Fruit fly (Drosophila melanogaster) whole organism, embryonic: ENCODE data around the gene AspRS-m.

Experiments
- Adf1 ChIP-seq: fragments of 200-800 bp; sonication (Bioruptor generic); IDR thresholded peaks from 2 replicates; pipeline ENCODE4 v1.3.6; 2022; ENCODE audit warnings: missing biosample characterization, missing genetic modification characterization
- CG10267 ChIP-seq: fragments of 200-800 bp; sonication (Bioruptor generic); optimal IDR thresholded peaks from 2 replicates; lab custom pipeline; 2018; ENCODE audit warnings: missing biosample characterization, mild to moderate bottlenecking, missing genetic modification characterization, moderate library complexity
- CG10366 ChIP-seq: fragments of 200-800 bp; sonication (Bioruptor generic); IDR thresholded peaks from 2 replicates; pipeline ENCODE4 v1.3.6; 2022; ENCODE audit warnings: missing biosample characterization, missing genetic modification characterization
- CG10565 ChIP-seq: fragments of 200-800 bp; sonication (Bioruptor generic); optimal IDR thresholded peaks from 3 replicates; lab custom pipeline; 2016; ENCODE audit warnings: missing biosample characterization, mild to moderate bottlenecking, missing genetic modification characterization
- CG11093 ChIP-seq: fragments of 200-800 bp; sonication (Bioruptor generic); IDR thresholded peaks from 3 replicates; pipeline ENCODE4 v1.3.6; 2022; ENCODE audit warnings: missing biosample characterization, missing genetic modification characterization
- CG12659 ChIP-seq: fragments of 200-800 bp; sonication (Bioruptor generic); optimal IDR thresholded peaks from 3 replicates; lab custom pipeline; 2017; ENCODE audit warnings: mild to moderate bottlenecking, missing biosample characterization, missing genetic modification reagents, missing genetic modification characterization
- CG13424 ChIP-seq: fragments of 200-800 bp; sonication (Bioruptor generic); optimal IDR thresholded peaks from 2 replicates; lab custom pipeline; 2019; ENCODE audit warnings: missing biosample characterization, mild to moderate bottlenecking, missing genetic modification characterization, moderate library complexity
- CG15601 ChIP-seq: fragments of 200-800 bp; sonication (Bioruptor generic); optimal IDR thresholded peaks from 3 replicates; lab custom pipeline; 2019; ENCODE audit warnings: missing biosample characterization, mild to moderate bottlenecking, missing genetic modification characterization, moderate library complexity
- CG17385 ChIP-seq: fragments of 200-800 bp; sonication (Bioruptor generic); optimal IDR thresholded peaks from 3 replicates; lab custom pipeline; 2018; ENCODE audit warnings: missing biosample characterization, mild to moderate bottlenecking, missing genetic modification characterization
- CG18011 ChIP-seq: fragments of 200-800 bp; sonication (Bioruptor generic); optimal IDR thresholded peaks from 2 replicates; lab custom pipeline; 2017; ENCODE audit warnings: missing biosample characterization, missing genetic modification characterization, mild to moderate bottlenecking, moderate library complexity, missing genotype
- CG32532 ChIP-seq: fragments of 200-800 bp; sonication (Bioruptor generic); IDR thresholded peaks from 2 replicates; pipeline ENCODE4 v1.3.6; 2022; ENCODE audit warnings: missing biosample characterization, missing genetic modification characterization
- CG33213 ChIP-seq: fragments of 200-800 bp; sonication (Bioruptor generic); optimal IDR thresholded peaks from 3 replicates; lab custom pipeline; 2016; ENCODE audit warnings: missing biosample characterization, missing genetic modification characterization
- CG3726 ChIP-seq: fragments of 200-800 bp; sonication (Bioruptor generic); IDR thresholded peaks from 3 replicates; pipeline ENCODE4, ENCODE4 v1.3.6; 2022; ENCODE audit warnings: missing biosample characterization, missing genetic modification characterization
- CG3995 ChIP-seq: fragments of 200-800 bp; sonication (Bioruptor generic); optimal IDR thresholded peaks from 3 replicates; lab custom pipeline; 2016; ENCODE audit warnings: missing biosample characterization, missing genetic modification characterization
- CG42726 ChIP-seq: fragments of 200-800 bp; sonication (Bioruptor generic); IDR thresholded peaks from 2 replicates; pipeline ENCODE4 v1.3.6; 2022; ENCODE audit warnings: missing biosample characterization, missing genetic modification characterization; ENCODE audit not compliant: partially characterized antibody
- CG6765 ChIP-seq: fragments of 200-800 bp; sonication (Bioruptor generic); optimal IDR thresholded peaks from 3 replicates; lab custom pipeline; 2017; ENCODE audit warnings: missing biosample characterization, mild to moderate bottlenecking, missing genetic modification characterization
- CG6791 ChIP-seq: fragments of 200-800 bp; sonication (Bioruptor generic); IDR thresholded peaks from 3 replicates; pipeline ENCODE4 v1.3.6; 2022; ENCODE audit warnings: missing biosample characterization, missing genetic modification characterization; ENCODE audit not compliant: partially characterized antibody
- CG9797 ChIP-seq: fragments of 200-800 bp; sonication (Bioruptor generic); optimal IDR thresholded peaks from 3 replicates; lab custom pipeline; 2018; ENCODE audit warnings: missing biosample characterization, mild to moderate bottlenecking, missing genetic modification characterization
- CG9932 ChIP-seq: fragments of 200-800 bp; sonication (Bioruptor generic); IDR thresholded peaks from 2 replicates; pipeline ENCODE4 v1.3.6; 2022; ENCODE audit warnings: missing biosample characterization, missing genetic modification characterization
- Dp ChIP-seq: fragments of 200-800 bp; sonication (Bioruptor generic); optimal IDR thresholded peaks from 2 replicates; lab custom pipeline; 2018; ENCODE audit warnings: missing biosample characterization, mild to moderate bottlenecking, missing genetic modification characterization, moderate library complexity
- E2f2 ChIP-seq: fragments of 200-800 bp; sonication (Bioruptor generic); IDR thresholded peaks from 2 replicates; pipeline ENCODE4 v1.3.6; 2022; ENCODE audit warnings: missing biosample characterization, missing genetic modification characterization
- GATAe ChIP-seq: fragments of 200-800 bp; sonication (Bioruptor generic); conservative IDR thresholded peaks from 2 replicates; pipeline ENCODE4 v1.3.6; 2022; ENCODE audit warnings: missing biosample characterization, missing genetic modification characterization
- Gsc ChIP-seq: fragments of 200-800 bp; sonication (Bioruptor generic); IDR thresholded peaks from 2 replicates; pipeline ENCODE4 v1.3.6; 2022; ENCODE audit warnings: missing biosample characterization, missing genetic modification characterization
- Hsf ChIP-seq: fragments of 200-800 bp; sonication (Bioruptor generic); optimal IDR thresholded peaks from 3 replicates; lab custom pipeline; 2016; ENCODE audit warnings: missing biosample characterization, missing genetic modification characterization
- Kr ChIP-seq: fragments of 200-800 bp; sonication (Bioruptor generic); optimal IDR thresholded peaks from 2 replicates; lab custom pipeline; 2017; ENCODE audit warnings: missing biosample characterization, mild to moderate bottlenecking, missing genetic modification characterization
- NK7.1 ChIP-seq: fragments of 200-800 bp; sonication (Bioruptor generic); optimal IDR thresholded peaks from 3 replicates; lab custom pipeline; 2016; ENCODE audit warnings: missing biosample characterization, missing genetic modification characterization
- Rfx ChIP-seq: fragments of 200-800 bp; sonication (Bioruptor generic); IDR thresholded peaks from 2 replicates; pipeline ENCODE4 v1.3.6; 2022; ENCODE audit warnings: missing biosample characterization, missing genetic modification characterization
- ato ChIP-seq: fragments of 200-800 bp; sonication (Bioruptor generic); IDR thresholded peaks from 2 replicates; pipeline ENCODE4 v1.3.6; 2022; ENCODE audit warnings: missing biosample characterization, missing genetic modification characterization; ENCODE audit not compliant: partially characterized antibody
- az2 ChIP-seq: fragments of 200-800 bp; sonication (Bioruptor generic); optimal IDR thresholded peaks from 3 replicates; lab custom pipeline; 2016; ENCODE audit warnings: missing biosample characterization, missing genetic modification characterization
- crc ChIP-seq: fragments of 200-800 bp; sonication (Bioruptor generic); optimal IDR thresholded peaks from 2 replicates; lab custom pipeline; 2016; ENCODE audit warnings: missing biosample characterization, missing genetic modification characterization
- fd64A ChIP-seq: fragments of 200-800 bp; sonication (Bioruptor generic); optimal IDR thresholded peaks from 3 replicates; lab custom pipeline; 2018; ENCODE audit warnings: missing biosample characterization, mild to moderate bottlenecking, missing genetic modification characterization
- fru ChIP-seq: fragments of >200 bp; optimal IDR thresholded peaks from 2 replicates; lab custom pipeline; 2017
- gce ChIP-seq: fragments of 200-800 bp; sonication (Bioruptor generic); IDR thresholded peaks from 3 replicates; pipeline ENCODE4 v1.3.6; 2022; ENCODE audit warnings: missing biosample characterization, missing genetic modification characterization
- gcm2 ChIP-seq: fragments of 200-800 bp; sonication (Bioruptor generic); optimal IDR thresholded peaks from 2 replicates; lab custom pipeline; 2016; ENCODE audit warnings: missing biosample characterization, missing genetic modification characterization
- hth ChIP-seq: fragments of >200 bp; optimal IDR thresholded peaks from 2 replicates; lab custom pipeline; 2017; ENCODE audit warnings: inconsistent platforms
- ind ChIP-seq: fragments of 200-800 bp; sonication (Bioruptor generic); optimal IDR thresholded peaks from 3 replicates; lab custom pipeline; 2016; ENCODE audit warnings: missing biosample characterization, missing genetic modification characterization
- knrl ChIP-seq: fragments of 200-800 bp; sonication (Bioruptor generic); IDR thresholded peaks from 3 replicates; pipeline ENCODE4 v1.3.6; 2022; ENCODE audit warnings: missing biosample characterization, missing genetic modification characterization; ENCODE audit not compliant: partially characterized antibody
- lmd ChIP-seq: fragments of 200-800 bp; sonication (Bioruptor generic); IDR thresholded peaks from 2 replicates; pipeline ENCODE4 v1.3.6; 2022; ENCODE audit warnings: missing biosample characterization, missing genetic modification characterization
- lov ChIP-seq, 2 experiments: fragments of 200-800 bp in 1 of 2; fragments of >200 bp in 1 of 2; sonication (Bioruptor generic) in 1 of 2; IDR thresholded peaks in 1 of 2; optimal IDR thresholded peaks in 1 of 2; 2 replicates in 1 of 2; 3 replicates in 1 of 2; pipeline versions ENCODE4 v1.3.6 to Lab custom; 2017 to 2022; ENCODE audit warnings: missing biosample characterization in 1 of 2, missing genetic modification characterization in 1 of 2
- nmo ChIP-seq: fragments of 200-800 bp; sonication (Bioruptor generic); optimal IDR thresholded peaks from 2 replicates; lab custom pipeline; 2018; ENCODE audit warnings: missing biosample characterization, mild to moderate bottlenecking, missing genetic modification characterization, moderate library complexity
- peb ChIP-seq: fragments of 200-800 bp; sonication (Bioruptor generic); IDR thresholded peaks from 2 replicates; pipeline ENCODE4 v1.3.6; 2022; ENCODE audit warnings: missing biosample characterization, missing genetic modification characterization
- repo ChIP-seq: fragments of 200-800 bp; sonication (Bioruptor generic); optimal IDR thresholded peaks from 2 replicates; lab custom pipeline; 2016; ENCODE audit warnings: missing biosample characterization, missing genetic modification characterization
- sob ChIP-seq: fragments of 200-800 bp; sonication (Bioruptor generic); IDR thresholded peaks from 2 replicates; pipeline ENCODE4 v1.3.6; 2022; ENCODE audit warnings: missing biosample characterization, missing genetic modification characterization
- stwl ChIP-seq: fragments of 200-800 bp; sonication (Bioruptor generic); optimal IDR thresholded peaks from 3 replicates; lab custom pipeline; 2018; ENCODE audit warnings: missing biosample characterization, mild to moderate bottlenecking, missing genetic modification characterization, moderate library complexity
- tna ChIP-seq: fragments of 200-800 bp; sonication (Bioruptor generic); IDR thresholded peaks from 2 replicates; pipeline ENCODE4 v1.3.6; 2022; ENCODE audit warnings: missing biosample characterization, missing genetic modification characterization; ENCODE audit not compliant: partially characterized antibody
- trem ChIP-seq: fragments of 200-800 bp; optimal IDR thresholded peaks from 3 replicates; lab custom pipeline; 2019; ENCODE audit warnings: missing biosample characterization, mild to moderate bottlenecking, missing genetic modification characterization, moderate library complexity
- tup ChIP-seq: fragments of 200-800 bp; sonication (Bioruptor generic); optimal IDR thresholded peaks from 2 replicates; lab custom pipeline; 2016; ENCODE audit warnings: missing biosample characterization, mild to moderate bottlenecking, missing genetic modification characterization, moderate library complexity
- vnd ChIP-seq: fragments of 200-800 bp; sonication (Bioruptor generic); IDR thresholded peaks from 3 replicates; pipeline ENCODE4 v1.3.6; 2022; ENCODE audit warnings: missing biosample characterization, missing genetic modification characterization; ENCODE audit not compliant: partially characterized antibody
- wor ChIP-seq: fragments of 200-800 bp; sonication (Bioruptor generic); IDR thresholded peaks from 2 replicates; pipeline ENCODE4 v1.3.6; 2022; ENCODE audit warnings: missing biosample characterization, missing genetic modification characterization
- zfh2 ChIP-seq: fragments of 200-800 bp; sonication (Bioruptor generic); optimal IDR thresholded peaks from 2 replicates; lab custom pipeline; 2016; ENCODE audit warnings: missing biosample characterization, missing genetic modification characterization

AspRS-m gene

dm6 chr2L:16826872-16827506 lies at the start of gene AspRS-m (continued):
- TF ChIP-seq nmo (peak; percentile 59), ind (GFP tag; lab: Kevin White, UChicago) (peak; percentile 17), sob (GFP tag; lab: Robert Waterston, UW) (peak; percentile 38; the same call in 1 of the 2 replicates), tup (GFP tag; lab: Kevin White, UChicago) (no peak), Kr (no peak), CG10366 (GFP tag; lab: Robert Waterston, UW) (no peak), CG10565 (no peak), CG6765 (GFP tag; lab: Kevin White, UChicago) (no peak), lov (optimal IDR thresholded peaks at IDR 0.05; lab: Kevin White, UChicago) (no peak), lov (GFP tag; IDR thresholded peaks at IDR 0.05; lab: Robert Waterston, UW) (no peak), ato (GFP tag; lab: Robert Waterston, UW) (peak; percentile 73), CG32532 (GFP tag; lab: Robert Waterston, UW) (peak; percentile 29; the same call in 1 of the 2 replicates), zfh2 (GFP tag; lab: Kevin White, UChicago) (no peak), Hsf (GFP tag; lab: Kevin White, UChicago) (peak; percentile 24), wor (no peak), stwl (peak; percentile 66), CG42726 (GFP tag; lab: Robert Waterston, UW) (peak; percentile 83; the same call in 1 of the 2 replicates), hth (lab: Kevin White, UChicago) (no peak), CG9797 (GFP tag; lab: Kevin White, UChicago) (peak; percentile 59), CG12659 (GFP tag; lab: Kevin White, UChicago) (peak; percentile 56), fd64A (GFP tag; lab: Kevin White, UChicago) (no peak), fru (lab: Kevin White, UChicago) (no peak), lmd (GFP tag; lab: Robert Waterston, UW) (no peak), trem (tag; lab: Kevin White, UChicago) (peak; percentile 35), Gsc (no peak), tna (GFP tag; lab: Robert Waterston, UW) (peak; percentile 77; the same call in 1 of the 2 replicates), Rfx (peak; percentile 58; the same call in 1 of the 2 replicates), peb (GFP tag; lab: Robert Waterston, UW) (no peak), CG11093 (GFP tag; lab: Robert Waterston, UW) (no peak), Dp (peak; percentile 15), CG9932 (peak; percentile 81), repo (no peak), CG15601 (no peak), vnd (GFP tag; lab: Robert Waterston, UW) (peak; percentile 88), crc (GFP tag; lab: Kevin White, UChicago) (no peak), gce (GFP tag; lab: Robert Waterston, UW) (no peak), NK7.1 (GFP tag; lab: Kevin White, UChicago) (no peak), Adf1 (peak; percentile 40), knrl (peak; percentile 93), GATAe (GFP tag; lab: Robert Waterston, UW) (no peak), CG6791 (GFP tag; lab: Robert Waterston, UW) (peak; percentile 87), CG10267 (tag; lab: Kevin White, UChicago) (no peak), gcm2 (GFP tag; lab: Kevin White, UChicago) (no peak), CG18011 (GFP tag; lab: Kevin White, UChicago) (no peak), CG3726 (GFP tag; lab: Robert Waterston, UW) (no peak), E2f2 (GFP tag; lab: Robert Waterston, UW) (peak; percentile 43; the same call in 1 of the 2 replicates), CG13424 (tag; lab: Kevin White, UChicago) (peak; percentile 42), CG33213 (GFP tag; lab: Kevin White, UChicago) (peak; percentile 5), CG17385 (GFP tag; lab: Kevin White, UChicago) (peak; percentile 10), az2 (GFP tag; lab: Kevin White, UChicago) (peak; percentile 17), CG3995 (GFP tag; lab: Kevin White, UChicago) (peak; percentile 7)
